Worm (Caenorhabditis elegans) whole organism, L1 larva: ENCODE results near the gene nish-1.

Source experiments
- C04F5.9 ChIP-seq: sonication (generic microtip); optimal IDR thresholded peaks from 2 replicates; lab custom pipeline; 2016; ENCODE audit warnings: missing genetic modification characterization, missing compliant biosample characterization
- aly-2 ChIP-seq: fragments of 150-350 bp; optimal IDR thresholded peaks from 2 replicates; lab custom pipeline; 2014; ENCODE audit warnings: missing biosample characterization, missing genetic modification characterization
- ama-1 ChIP-seq: fragments of 150-350 bp; optimal IDR thresholded peaks from 2 replicates; lab custom pipeline; 2014
- ceh-8 ChIP-seq: fragments of 200-800 bp; sonication (Bioruptor generic); optimal IDR thresholded peaks from 2 replicates; lab custom pipeline; 2018; ENCODE audit warnings: mild to moderate bottlenecking, missing genetic modification characterization, moderate library complexity, missing compliant biosample characterization
- ceh-88 ChIP-seq: fragments of 200-800 bp; sonication (Bioruptor generic); IDR thresholded peaks from 2 replicates; pipeline ENCODE4 v1.3.6; 2022; ENCODE audit warnings: missing genetic modification characterization, missing compliant biosample characterization
- dpl-1 ChIP-seq, 3 experiments: fragments of 150-350 bp in 2 of 3; sonication (generic microtip) in 1 of 3; optimal IDR thresholded peaks; 2 replicates each; lab custom pipeline; 2014 to 2017; ENCODE audit warnings: missing biosample characterization in 3 of 3, missing genetic modification characterization in 3 of 3, missing genetic modification reagents in 3 of 3
- dsc-1 ChIP-seq: sonication (generic microtip); optimal IDR thresholded peaks from 2 replicates; lab custom pipeline; 2016; ENCODE audit warnings: mild to moderate bottlenecking, missing genetic modification characterization, missing compliant biosample characterization
- efl-1 ChIP-seq, 4 experiments: fragments of 150-350 bp; optimal IDR thresholded peaks in 3 of 4; peaks in 1 of 4; 1 replicate in 1 of 4; 2 replicates in 3 of 4; lab custom pipeline; 2014; ENCODE audit warnings: missing biosample characterization in 2 of 4, missing genetic modification characterization in 2 of 4, missing genetic modification reagents in 2 of 4
- egl-27 ChIP-seq, 2 experiments: fragments of 150-350 bp in 1 of 2; sonication (generic microtip); optimal IDR thresholded peaks; 3 replicates each; lab custom pipeline; 2017 to 2018; ENCODE audit warnings: missing biosample characterization in 2 of 2, missing genetic modification characterization in 2 of 2, missing genetic modification reagents in 2 of 2
- elt-2 ChIP-seq: sonication (generic microtip); optimal IDR thresholded peaks from 2 replicates; lab custom pipeline; 2016; ENCODE audit warnings: missing genetic modification characterization, mild to moderate bottlenecking, inconsistent platforms, missing compliant biosample characterization, missing genetic modification reagents
- fkh-10 ChIP-seq: sonication (generic microtip); optimal IDR thresholded peaks from 2 replicates; lab custom pipeline; 2017; ENCODE audit warnings: missing biosample characterization, missing genetic modification reagents, missing genetic modification characterization
- fkh-4 ChIP-seq: sonication (generic microtip); optimal IDR thresholded peaks from 2 replicates; lab custom pipeline; 2016; ENCODE audit warnings: missing compliant biosample characterization, missing genetic modification characterization, borderline replicate concordance
- fkh-8 ChIP-seq: sonication (generic microtip); optimal IDR thresholded peaks from 2 replicates; lab custom pipeline; 2016; ENCODE audit warnings: mild to moderate bottlenecking, missing genetic modification characterization, missing compliant biosample characterization
- fos-1 ChIP-seq: fragments of 150-350 bp; optimal IDR thresholded peaks from 2 replicates; lab custom pipeline; 2014; ENCODE audit warnings: missing biosample characterization, missing genetic modification characterization
- hlh-4 ChIP-seq: sonication (generic microtip); optimal IDR thresholded peaks from 2 replicates; lab custom pipeline; 2016; ENCODE audit warnings: mild to moderate bottlenecking, missing genetic modification characterization, missing compliant biosample characterization
- jun-1 ChIP-seq: fragments of 150-350 bp; optimal IDR thresholded peaks from 2 replicates; lab custom pipeline; 2014; ENCODE audit warnings: missing biosample characterization, missing genetic modification reagents, missing genetic modification characterization
- lin-15B ChIP-seq: fragments of 150-350 bp; sonication (generic microtip); optimal IDR thresholded peaks from 3 replicates; lab custom pipeline; 2014; ENCODE audit warnings: missing biosample characterization, missing genetic modification characterization
- lin-35 ChIP-seq, 2 experiments: fragments of 150-350 bp; optimal IDR thresholded peaks; 2 replicates each; lab custom pipeline; 2014; ENCODE audit warnings: missing biosample characterization in 2 of 2, missing genetic modification characterization in 2 of 2, missing genetic modification reagents in 2 of 2
- lin-39 ChIP-seq: fragments of 150-350 bp; optimal IDR thresholded peaks from 2 replicates; lab custom pipeline; 2014; ENCODE audit warnings: missing biosample characterization, missing genetic modification reagents, missing genetic modification characterization
- lir-3 ChIP-seq: sonication (generic microtip); optimal IDR thresholded peaks from 2 replicates; lab custom pipeline; 2016; ENCODE audit warnings: mild to moderate bottlenecking, missing genetic modification characterization, moderate library complexity, missing compliant biosample characterization; ENCODE audit not compliant: poor library complexity
- mab-9 ChIP-seq: fragments of 200-800 bp; sonication (Bioruptor generic); IDR thresholded peaks from 2 replicates; pipeline ENCODE4 v1.3.6; 2022; ENCODE audit warnings: missing genetic modification reagents, missing genetic modification characterization, missing compliant biosample characterization
- mef-2 ChIP-seq: fragments of 150-350 bp; optimal IDR thresholded peaks from 2 replicates; lab custom pipeline; 2014; ENCODE audit warnings: missing biosample characterization, missing genetic modification characterization
- mep-1 ChIP-seq: fragments of 150-350 bp; optimal IDR thresholded peaks from 2 replicates; lab custom pipeline; 2014; ENCODE audit warnings: missing biosample characterization, missing genetic modification characterization
- nhr-20 ChIP-seq: sonication (generic microtip); optimal IDR thresholded peaks from 2 replicates; lab custom pipeline; 2016; ENCODE audit warnings: mild to moderate bottlenecking, missing genetic modification characterization, missing compliant biosample characterization
- nhr-237 ChIP-seq: fragments of 150-350 bp; optimal IDR thresholded peaks from 2 replicates; lab custom pipeline; 2014; ENCODE audit warnings: missing biosample characterization, missing genetic modification characterization
- nhr-28 ChIP-seq: fragments of 150-350 bp; optimal IDR thresholded peaks from 2 replicates; lab custom pipeline; 2014; ENCODE audit warnings: missing biosample characterization, missing genetic modification characterization
- nhr-71 ChIP-seq: sonication (generic microtip); optimal IDR thresholded peaks from 2 replicates; lab custom pipeline; 2016; ENCODE audit warnings: mild to moderate bottlenecking, missing genetic modification characterization, moderate library complexity, missing compliant biosample characterization
- pag-3 ChIP-seq: sonication (generic microtip); optimal IDR thresholded peaks from 2 replicates; lab custom pipeline; 2017; ENCODE audit warnings: missing genetic modification characterization, mild to moderate bottlenecking, missing compliant biosample characterization, antibody characterized with exemption, borderline replicate concordance; ENCODE audit not compliant: insufficient read depth
- pqm-1 ChIP-seq: sonication (generic microtip); optimal IDR thresholded peaks from 3 replicates; lab custom pipeline; 2017; ENCODE audit warnings: missing biosample characterization, missing genetic modification characterization
- rnt-1 ChIP-seq: sonication (generic microtip); optimal IDR thresholded peaks from 2 replicates; lab custom pipeline; 2016; ENCODE audit warnings: mild to moderate bottlenecking, missing genetic modification characterization, moderate library complexity, missing compliant biosample characterization
- snu-23 ChIP-seq: sonication (generic microtip); optimal IDR thresholded peaks from 2 replicates; lab custom pipeline; 2016; ENCODE audit warnings: missing genetic modification characterization, missing compliant biosample characterization
- sptf-1 ChIP-seq: fragments of 150-350 bp; optimal IDR thresholded peaks from 2 replicates; lab custom pipeline; 2014; ENCODE audit warnings: missing biosample characterization, missing genetic modification characterization
- tlp-1 ChIP-seq: fragments of 150-350 bp; optimal IDR thresholded peaks from 2 replicates; lab custom pipeline; 2014; ENCODE audit warnings: missing biosample characterization, missing genetic modification characterization
- unc-130 ChIP-seq: fragments of 150-350 bp; optimal IDR thresholded peaks from 2 replicates; lab custom pipeline; 2017; ENCODE audit warnings: missing biosample characterization, missing genetic modification characterization, inconsistent platforms
- unc-86 ChIP-seq: sonication (generic microtip); optimal IDR thresholded peaks from 2 replicates; lab custom pipeline; 2016; ENCODE audit warnings: missing genetic modification characterization, missing compliant biosample characterization
- unc-98 ChIP-seq: fragments of 200-800 bp; sonication (Bioruptor generic); IDR thresholded peaks from 2 replicates; pipeline ENCODE4 v1.3.6; 2022; ENCODE audit warnings: missing genetic modification characterization, missing compliant biosample characterization
- zag-1 ChIP-seq: fragments of 150-350 bp; optimal IDR thresholded peaks from 2 replicates; lab custom pipeline; 2014; ENCODE audit warnings: missing biosample characterization, missing genetic modification characterization
- zip-4 ChIP-seq: fragments of 200-800 bp; sonication (Bioruptor generic); optimal IDR thresholded peaks from 2 replicates; lab custom pipeline; 2018; ENCODE audit warnings: mild to moderate bottlenecking, missing genetic modification characterization, moderate library complexity, missing compliant biosample characterization

The nish-1 gene

ce11 chrIV:10825383-10825782 is 38.7 kb upstream of the nish-1 start:
- no peak for TF ChIP-seq dpl-1 (GFP tag; optimal IDR thresholded peaks at IDR 0.05; lab: Kevin White, UChicago)
- no peak for TF ChIP-seq tlp-1 (tag; lab: Kevin White, UChicago)
- TF ChIP-seq lin-15B (tag; lab: Kevin White, UChicago) = no peak
- no peak for TF ChIP-seq jun-1 (tag; lab: Kevin White, UChicago)
- TF ChIP-seq C04F5.9 (tag; lab: Kevin White, UChicago) = no peak
- no peak for TF ChIP-seq snu-23 (GFP tag; lab: Kevin White, UChicago)
- TF ChIP-seq fkh-8 = no peak
- no peak for TF ChIP-seq sptf-1 (tag; lab: Kevin White, UChicago)
- no peak for TF ChIP-seq nhr-237 (tag; lab: Kevin White, UChicago)

- TF ChIP-seq fos-1 (no peak), ceh-8 (GFP tag; lab: Kevin White, UChicago) (no peak), unc-86 (no peak), mef-2 (no peak), mab-9 (GFP tag; lab: Robert Waterston, UW) (no peak), efl-1 (optimal IDR thresholded peaks at IDR 0.05; lab: Kevin White, UChicago) (no peak), efl-1 (GFP tag; optimal IDR thresholded peaks at IDR 0.05 in 1 of 2; lab: Kevin White, UChicago) (no peak), aly-2 (tag; lab: Kevin White, UChicago) (no peak), ceh-88 (no peak), nhr-28 (no peak), egl-27 (tag; optimal IDR thresholded peaks at IDR 0.05; lab: Kevin White, UChicago) (no peak), pqm-1 (tag; lab: Kevin White, UChicago) (no peak), hlh-4 (tag; lab: Kevin White, UChicago) (no peak)
Measured at ce11 chrIV:10826029-10826428, 38.1 kb upstream of the nish-1 start.

ce11 chrIV:10828049-10828448 is 36.1 kb upstream of the nish-1 start, which contains the start of gene npax-3:
Gene npax-3, minus strand, starts transcription at chrIV:10828149.
- no peak for TF ChIP-seq pag-3 (tag; lab: Kevin White, UChicago)
- TF ChIP-seq ama-1 (lab: Kevin White, UChicago) = no peak
- TF ChIP-seq dsc-1 (tag; lab: Kevin White, UChicago) = no peak
- no peak for TF ChIP-seq mep-1
- no peak for TF ChIP-seq fkh-8
- no peak for TF ChIP-seq aly-2 (tag; lab: Kevin White, UChicago)
- TF ChIP-seq lin-39 (tag; lab: Kevin White, UChicago) = no peak
- TF ChIP-seq unc-98 (GFP tag; lab: Robert Waterston, UW) = no peak
- no peak for TF ChIP-seq rnt-1 (tag; lab: Kevin White, UChicago)

ce11 chrIV:10832148-10832547 is 32.0 kb upstream of the nish-1 start, which contains the start of gene best-15:
Gene best-15, minus strand, starts transcription at chrIV:10832248.
- TF ChIP-seq zag-1 (tag; lab: Kevin White, UChicago) = no peak
- TF ChIP-seq, all 84 proteins: peak for 0

- no peak for TF ChIP-seq fkh-4
- TF ChIP-seq lin-15B (tag; lab: Kevin White, UChicago) = no peak
- no peak for TF ChIP-seq zip-4
- TF ChIP-seq lin-35 (GFP tag; optimal IDR thresholded peaks at IDR 0.05; lab: Kevin White, UChicago) = no peak
- TF ChIP-seq lir-3 (tag; lab: Kevin White, UChicago) = no peak
- no peak for TF ChIP-seq elt-2 (tag; lab: Kevin White, UChicago)
- no peak for TF ChIP-seq jun-1 (tag; lab: Kevin White, UChicago)
- no peak for TF ChIP-seq nhr-71 (tag; lab: Kevin White, UChicago)
- no peak for TF ChIP-seq fkh-10 (GFP tag; lab: Kevin White, UChicago)
- no peak for TF ChIP-seq ceh-8 (GFP tag; lab: Kevin White, UChicago)
- TF ChIP-seq unc-130 = no peak
- TF ChIP-seq mep-1 = no peak
- TF ChIP-seq nhr-20 (tag; lab: Kevin White, UChicago) = no peak
Measured at ce11 chrIV:10842232-10842631, 21.9 kb upstream of the nish-1 start.
